Worm (Caenorhabditis elegans) whole organism, mixed stage, embryonic: ENCODE data around the gene C08B6.8.

Experiments
- M03D4.4 ChIP-seq: sonication (generic microtip); optimal IDR thresholded peaks from 2 replicates; lab custom pipeline; 2017; ENCODE audit warnings: mild to moderate bottlenecking, missing genetic modification characterization, missing compliant biosample characterization
- bed-3 ChIP-seq: fragments of 200-800 bp; sonication (Bioruptor generic); optimal IDR thresholded peaks from 3 replicates; lab custom pipeline; 2018; ENCODE audit warnings: mild to moderate bottlenecking, missing genetic modification characterization, moderate library complexity, missing compliant biosample characterization
- blmp-1 ChIP-seq: fragments of 150-350 bp; optimal IDR thresholded peaks from 2 replicates; lab custom pipeline; 2014; ENCODE audit warnings: missing biosample characterization, missing genetic modification characterization
- ceh-39 ChIP-seq: fragments of 150-350 bp; optimal IDR thresholded peaks from 2 replicates; lab custom pipeline; 2014; ENCODE audit warnings: missing biosample characterization, missing genetic modification characterization
- ceh-43 ChIP-seq: fragments of 200-800 bp; sonication (Bioruptor generic); optimal IDR thresholded peaks from 2 replicates; lab custom pipeline; 2018; ENCODE audit warnings: mild to moderate bottlenecking, missing genetic modification characterization, moderate library complexity, missing compliant biosample characterization
- ceh-83 ChIP-seq: fragments of 200-800 bp; sonication (Bioruptor generic); optimal IDR thresholded peaks from 2 replicates; lab custom pipeline; 2018; ENCODE audit warnings: mild to moderate bottlenecking, missing genetic modification characterization, missing compliant biosample characterization
- ces-1 ChIP-seq: fragments of 150-350 bp; optimal IDR thresholded peaks from 2 replicates; lab custom pipeline; 2014; ENCODE audit warnings: missing biosample characterization, missing genetic modification reagents, missing genetic modification characterization
- cnd-1 ChIP-seq: fragments of 200-800 bp; sonication (Bioruptor generic); optimal IDR thresholded peaks from 2 replicates; lab custom pipeline; 2018; ENCODE audit warnings: mild to moderate bottlenecking, missing genetic modification characterization, missing compliant biosample characterization
- drap-1 ChIP-seq: fragments of 200-800 bp; sonication (Bioruptor generic); optimal IDR thresholded peaks from 3 replicates; lab custom pipeline; 2018; ENCODE audit warnings: mild to moderate bottlenecking, missing genetic modification characterization, missing compliant biosample characterization
- elt-1 ChIP-seq: sonication (generic microtip); optimal IDR thresholded peaks from 2 replicates; lab custom pipeline; 2017; ENCODE audit warnings: missing genetic modification characterization, mild to moderate bottlenecking, missing compliant biosample characterization, antibody characterized with exemption, moderate library complexity, borderline replicate concordance; ENCODE audit not compliant: insufficient read depth
- elt-3 ChIP-seq: fragments of 150-350 bp; optimal IDR thresholded peaks from 2 replicates; lab custom pipeline; 2014; ENCODE audit warnings: missing biosample characterization, missing genetic modification characterization
- flh-1 ChIP-seq: fragments of 200-800 bp; sonication (Bioruptor generic); optimal IDR thresholded peaks from 2 replicates; lab custom pipeline; 2018; ENCODE audit warnings: mild to moderate bottlenecking, missing genetic modification characterization, moderate library complexity, missing compliant biosample characterization
- ham-2 ChIP-seq: fragments of 200-800 bp; sonication (Bioruptor generic); optimal IDR thresholded peaks from 2 replicates; lab custom pipeline; 2018; ENCODE audit warnings: mild to moderate bottlenecking, missing genetic modification characterization, missing compliant biosample characterization
- hlh-1 ChIP-seq: fragments of 150-350 bp; optimal IDR thresholded peaks from 2 replicates; lab custom pipeline; 2014; ENCODE audit warnings: missing biosample characterization, missing genetic modification reagents, missing genetic modification characterization
- lin-13 ChIP-seq: fragments of 150-350 bp; optimal IDR thresholded peaks from 2 replicates; lab custom pipeline; 2014; ENCODE audit warnings: missing biosample characterization, missing genetic modification characterization
- lin-32 ChIP-seq: fragments of 200-800 bp; sonication (Bioruptor generic); optimal IDR thresholded peaks from 2 replicates; lab custom pipeline; 2018; ENCODE audit warnings: mild to moderate bottlenecking, missing genetic modification characterization, missing compliant biosample characterization
- lsy-2 ChIP-seq: fragments of 150-350 bp; optimal IDR thresholded peaks from 2 replicates; lab custom pipeline; 2014; ENCODE audit warnings: missing biosample characterization, missing genetic modification characterization
- mab-5 ChIP-seq: fragments of 150-350 bp; optimal IDR thresholded peaks from 2 replicates; lab custom pipeline; 2014; ENCODE audit warnings: missing biosample characterization, missing genetic modification characterization
- mep-1 ChIP-seq: fragments of 150-350 bp; optimal IDR thresholded peaks from 2 replicates; lab custom pipeline; 2017; ENCODE audit warnings: missing biosample characterization, missing genetic modification reagents, missing genetic modification characterization, inconsistent platforms
- mls-2 ChIP-seq: sonication (generic microtip); optimal IDR thresholded peaks from 2 replicates; lab custom pipeline; 2016; ENCODE audit warnings: mild to moderate bottlenecking, missing genetic modification characterization, moderate library complexity, missing compliant biosample characterization
- nhr-12 ChIP-seq: fragments of 150-350 bp; optimal IDR thresholded peaks from 2 replicates; lab custom pipeline; 2014; ENCODE audit warnings: missing biosample characterization, missing genetic modification characterization
- nhr-2 ChIP-seq: fragments of 150-350 bp; optimal IDR thresholded peaks from 2 replicates; lab custom pipeline; 2014; ENCODE audit warnings: missing biosample characterization, missing genetic modification characterization
- nhr-237 ChIP-seq: fragments of 150-350 bp; optimal IDR thresholded peaks from 2 replicates; lab custom pipeline; 2014; ENCODE audit warnings: missing biosample characterization, missing genetic modification characterization
- nhr-28 ChIP-seq: fragments of 150-350 bp; optimal IDR thresholded peaks from 2 replicates; lab custom pipeline; 2014; ENCODE audit warnings: missing biosample characterization, missing genetic modification characterization
- nhr-76 ChIP-seq: sonication (generic microtip); optimal IDR thresholded peaks from 2 replicates; lab custom pipeline; 2017; ENCODE audit warnings: missing biosample characterization, missing genetic modification characterization
- pha-4 ChIP-seq: fragments of 150-350 bp; optimal IDR thresholded peaks from 2 replicates; lab custom pipeline; 2018; ENCODE audit warnings: missing biosample characterization, missing genetic modification reagents, missing genetic modification characterization
- sem-2 ChIP-seq: fragments of 200-800 bp; sonication (Bioruptor generic); optimal IDR thresholded peaks from 2 replicates; lab custom pipeline; 2018; ENCODE audit warnings: mild to moderate bottlenecking, missing genetic modification characterization, missing compliant biosample characterization
- snpc-4 ChIP-seq: fragments of 150-350 bp; optimal IDR thresholded peaks from 2 replicates; lab custom pipeline; 2014; ENCODE audit warnings: missing biosample characterization, missing genetic modification characterization
- sptf-1 ChIP-seq: sonication (generic microtip); optimal IDR thresholded peaks from 2 replicates; lab custom pipeline; 2017; ENCODE audit warnings: mild to moderate bottlenecking, missing genetic modification characterization, moderate library complexity, missing compliant biosample characterization
- tbx-8 ChIP-seq: fragments of 200-800 bp; sonication (Bioruptor generic); optimal IDR thresholded peaks from 2 replicates; lab custom pipeline; 2018; ENCODE audit warnings: mild to moderate bottlenecking, missing genetic modification characterization, moderate library complexity, missing compliant biosample characterization
- unc-120 ChIP-seq: sonication (generic microtip); optimal IDR thresholded peaks from 2 replicates; lab custom pipeline; 2017; ENCODE audit warnings: missing genetic modification characterization, missing compliant biosample characterization; ENCODE audit not compliant: poor library complexity, severe bottlenecking
- unc-39 ChIP-seq: fragments of 150-350 bp; optimal IDR thresholded peaks from 2 replicates; lab custom pipeline; 2014; ENCODE audit warnings: missing biosample characterization, missing genetic modification characterization
- unc-62 ChIP-seq: fragments of 150-350 bp; optimal IDR thresholded peaks from 2 replicates; lab custom pipeline; 2014; ENCODE audit warnings: missing biosample characterization, missing genetic modification reagents, missing genetic modification characterization
- zip-8 ChIP-seq: fragments of 150-350 bp; optimal IDR thresholded peaks from 2 replicates; lab custom pipeline; 2014; ENCODE audit warnings: missing biosample characterization, missing genetic modification characterization
- ztf-11 ChIP-seq: fragments of 150-350 bp; optimal IDR thresholded peaks from 2 replicates; lab custom pipeline; 2014; ENCODE audit warnings: missing biosample characterization, missing genetic modification characterization

Gene C08B6.8

DNA sequence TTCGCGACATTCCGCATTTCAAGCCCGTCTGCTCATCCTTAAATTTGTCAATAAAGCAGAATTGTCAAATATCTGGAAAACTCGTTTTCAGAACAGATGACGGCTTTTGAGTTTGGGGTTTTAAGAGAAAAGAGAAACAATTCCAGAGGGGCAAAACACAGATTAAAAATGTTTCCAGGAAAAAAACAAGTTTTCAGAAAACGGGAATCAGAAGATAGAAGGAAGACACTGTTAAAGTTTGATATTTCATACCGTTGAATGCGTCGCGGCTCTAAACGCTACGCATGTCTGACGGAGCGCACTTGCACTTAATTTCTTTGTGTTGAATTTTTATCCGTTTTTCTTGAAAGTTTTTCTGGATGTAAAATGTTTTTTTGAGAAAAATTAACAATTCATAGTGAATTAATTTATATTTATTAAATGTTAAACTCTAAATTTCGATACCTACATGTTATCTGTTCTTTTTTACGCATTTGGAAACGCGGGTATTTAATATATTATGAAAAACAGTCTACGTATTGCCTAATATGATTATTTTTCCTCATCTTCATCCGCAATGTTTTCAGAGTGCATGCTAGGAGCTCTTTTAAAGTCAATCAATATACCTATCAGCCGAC, at the start of gene C08B6.8, which contains the start of the genes C08B6.18 and wdr-20:
C08B6.8 (plus strand) TSS at position 567 of the 617 bp plus-strand sequence.
C08B6.18 (minus strand) TSS at position 51 of the 617 bp plus-strand sequence.
wdr-20 (minus strand) TSS at position 82 of the 617 bp plus-strand sequence.
- TF ChIP-seq sptf-1 (no peak), blmp-1 (tag; lab: Kevin White, UChicago) (no peak), ham-2 (GFP tag; lab: Kevin White, UChicago) (no peak), snpc-4 (tag; lab: Kevin White, UChicago) (no peak), unc-62 (GFP tag; lab: Kevin White, UChicago) (no peak), ceh-43 (GFP tag; lab: Kevin White, UChicago) (no peak), drap-1 (GFP tag; lab: Kevin White, UChicago) (no peak), M03D4.4 (no peak), flh-1 (GFP tag; lab: Kevin White, UChicago) (no peak), lin-13 (tag; lab: Kevin White, UChicago) (no peak), ceh-83 (GFP tag; lab: Kevin White, UChicago) (no peak), nhr-76 (tag; lab: Kevin White, UChicago) (no peak), zip-8 (tag; lab: Kevin White, UChicago) (no peak), pha-4 (tag; lab: Kevin White, UChicago) (peak; percentile 26), mab-5 (tag; lab: Kevin White, UChicago) (no peak), nhr-2 (tag; lab: Kevin White, UChicago) (no peak), nhr-28 (tag; lab: Kevin White, UChicago) (no peak), elt-1 (tag; lab: Kevin White, UChicago) (no peak), lsy-2 (tag; lab: Kevin White, UChicago) (peak; percentile 41), tbx-8 (GFP tag; lab: Kevin White, UChicago) (no peak), hlh-1 (tag; lab: Kevin White, UChicago) (no peak), unc-39 (no peak), unc-120 (tag; lab: Kevin White, UChicago) (no peak), bed-3 (GFP tag; lab: Kevin White, UChicago) (no peak), nhr-12 (tag; lab: Kevin White, UChicago) (no peak), mls-2 (tag; lab: Kevin White, UChicago) (no peak), ztf-11 (tag; lab: Kevin White, UChicago) (no peak), sem-2 (GFP tag; lab: Kevin White, UChicago) (no peak), ces-1 (peak; percentile 40), ceh-39 (no peak), cnd-1 (tag; lab: Kevin White, UChicago) (no peak), lin-32 (GFP tag; lab: Kevin White, UChicago) (no peak), elt-3 (tag; lab: Kevin White, UChicago) (no peak), nhr-237 (tag; lab: Kevin White, UChicago) (peak; percentile 26), mep-1 (tag; lab: Kevin White, UChicago) (peak; percentile 59)

DNA sequence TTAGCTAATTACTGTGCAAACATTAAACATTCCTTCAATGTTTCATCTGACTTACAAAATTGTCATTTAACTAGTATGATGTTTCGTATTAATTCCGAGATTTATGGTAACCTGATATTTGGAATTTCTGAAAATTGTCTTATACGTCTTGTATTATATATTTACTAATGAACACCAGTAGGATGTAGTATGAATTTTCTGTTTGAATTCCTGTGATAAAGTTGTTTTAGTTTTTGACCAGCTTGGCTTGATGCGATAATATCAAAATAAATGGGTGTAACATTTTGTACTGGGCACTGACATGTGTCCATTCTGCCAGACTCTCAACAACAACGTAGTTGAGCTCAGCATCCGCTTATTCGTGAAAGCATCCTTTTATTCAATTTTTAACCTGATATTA, 49.6 kb upstream of the C08B6.8 start, which contains the start of gene R04B5.6:
R04B5.6 (plus strand) TSS at position 301 of the 400 bp plus-strand sequence.
- TF ChIP-seq nhr-76 (tag; lab: Kevin White, UChicago) (no peak), M03D4.4 (no peak), nhr-28 (tag; lab: Kevin White, UChicago) (no peak), cnd-1 (tag; lab: Kevin White, UChicago) (no peak), hlh-1 (tag; lab: Kevin White, UChicago) (peak; percentile 6), nhr-2 (tag; lab: Kevin White, UChicago) (no peak), ces-1 (no peak)

DNA sequence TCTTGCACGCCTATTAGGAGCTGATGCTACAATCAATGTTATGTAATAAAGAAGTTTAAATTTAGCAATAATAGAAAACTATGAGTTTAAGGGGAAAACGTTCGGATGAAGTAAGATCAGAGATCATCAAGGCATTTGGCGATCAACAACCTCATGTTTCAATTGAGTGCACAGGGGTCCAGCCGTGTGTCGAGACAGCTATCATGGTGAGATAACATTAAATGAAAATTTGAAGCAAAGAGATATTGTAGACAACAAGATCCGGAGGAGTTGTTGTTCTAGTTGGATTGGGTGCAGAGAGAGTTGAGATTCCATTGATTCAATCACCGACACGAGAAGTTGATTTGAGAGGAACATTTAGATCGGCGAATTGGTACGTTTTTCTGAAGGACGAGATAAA, 48.3 kb upstream of the C08B6.8 start:
- TF ChIP-seq hlh-1 (tag; lab: Kevin White, UChicago) (peak; percentile 52), mls-2 (tag; lab: Kevin White, UChicago) (no peak), zip-8 (tag; lab: Kevin White, UChicago) (no peak), ceh-83 (GFP tag; lab: Kevin White, UChicago) (no peak)
